Fruit fly (Drosophila melanogaster): ENCODE results near the gene mfrn.

mfrn gene

DNA sequence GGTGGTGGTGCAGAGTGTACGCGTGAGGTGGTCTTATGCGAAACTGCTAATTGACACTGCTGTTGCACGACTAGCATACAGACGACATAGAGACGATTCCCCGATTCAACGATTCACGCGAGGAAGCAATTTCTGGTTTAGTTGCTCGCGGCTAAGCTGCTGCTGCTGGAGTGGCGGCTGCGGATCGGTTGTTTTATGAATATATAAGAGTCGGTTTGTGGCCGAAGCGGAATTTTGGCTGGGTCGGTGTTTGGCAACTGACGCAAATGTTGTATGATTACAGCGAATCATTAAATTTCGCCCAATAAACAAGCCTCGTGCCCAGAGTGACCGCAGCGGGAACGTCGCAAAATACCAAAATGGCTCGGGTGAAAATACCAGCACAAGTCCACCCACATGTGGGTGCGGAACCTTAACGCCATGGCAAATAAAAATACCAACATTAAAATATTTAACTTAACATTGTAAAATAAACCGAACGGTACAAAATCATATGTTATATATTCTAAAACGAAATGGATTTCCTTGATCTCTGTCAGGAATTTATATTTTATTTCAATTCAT, at the start of gene mfrn (continued):
- peak; percentile 46 for TF ChIP-seq CG4617 (GFP tag; optimal IDR thresholded peaks at IDR 0.05; ENCODE audit: borderline replicate concordance)
- TF ChIP-seq MTF-1 (GFP tag; optimal IDR thresholded peaks at IDR 0.05; ENCODE audit: borderline replicate concordance) = no peak
- no peak for TF ChIP-seq Mad (GFP tag; optimal IDR thresholded peaks at IDR 0.05)
- no peak for TF ChIP-seq Lhr (GFP tag; optimal IDR thresholded peaks at IDR 0.05)
- no peak for TF ChIP-seq CG11398 (GFP tag; optimal IDR thresholded peaks at IDR 0.05)
- TF ChIP-seq ATbp (GFP tag; optimal IDR thresholded peaks at IDR 0.05) = no peak
- no peak for TF ChIP-seq CTCF (GFP tag; optimal IDR thresholded peaks at IDR 0.05)
- no peak for TF ChIP-seq CG32772 (GFP tag; IDR thresholded peaks at IDR 0.05)
- no peak for TF ChIP-seq CG14710 (tag; optimal IDR thresholded peaks at IDR 0.05)
- no peak for TF ChIP-seq unpg (GFP tag; optimal IDR thresholded peaks at IDR 0.05)
- peak; percentile 22 for TF ChIP-seq Jarid2 (GFP tag; optimal IDR thresholded peaks at IDR 0.05)
- TF ChIP-seq Awh (GFP tag; IDR thresholded peaks at IDR 0.05) = no peak
- TF ChIP-seq CG13287 (GFP tag; IDR thresholded peaks at IDR 0.05; ENCODE audit: partially characterized antibody) = peak; percentile 26; the same call in 1 of the 2 replicates
- TF ChIP-seq ato (GFP tag; IDR thresholded peaks at IDR 0.05; ENCODE audit: partially characterized antibody) = no peak
- TF ChIP-seq CG8290 (GFP tag; optimal IDR thresholded peaks at IDR 0.05) = no peak
- TF ChIP-seq CG8290 (tag; optimal IDR thresholded peaks at IDR 0.05) = peak in 1 of 2 experiments; percentile 35
- peak; percentile 39; the same call in 1 of the 2 replicates for TF ChIP-seq Bgb (GFP tag; IDR thresholded peaks at IDR 0.05; ENCODE audit: partially characterized antibody)
- no peak for TF ChIP-seq emc (GFP tag; optimal IDR thresholded peaks at IDR 0.05)
- TF ChIP-seq ken (GFP tag; IDR thresholded peaks at IDR 0.05) = no peak
- TF ChIP-seq CG6654 (GFP tag; optimal IDR thresholded peaks at IDR 0.05) = no peak
- TF ChIP-seq inv (GFP tag; IDR thresholded peaks at IDR 0.05; ENCODE audit: partially characterized antibody) = peak; percentile 19; the same call in 1 of the 2 replicates
- no peak for TF ChIP-seq Xrp1 (GFP tag; IDR thresholded peaks at IDR 0.05)
- no peak for TF ChIP-seq CG7271 (tag; optimal IDR thresholded peaks at IDR 0.05)
- TF ChIP-seq exex (tag; optimal IDR thresholded peaks at IDR 0.05) = no peak
- TF ChIP-seq bcd (GFP tag; optimal IDR thresholded peaks at IDR 0.05) = no peak
- no peak for TF ChIP-seq CG1832 (GFP tag; optimal IDR thresholded peaks at IDR 0.05)
- TF ChIP-seq Trl (optimal IDR thresholded peaks at IDR 0.05) = no peak
- no peak for TF ChIP-seq Trl (GFP tag; optimal IDR thresholded peaks at IDR 0.05)
- TF ChIP-seq CG4360 (GFP tag; IDR thresholded peaks at IDR 0.05) = no peak
- no peak for TF ChIP-seq eyg (GFP tag; optimal IDR thresholded peaks at IDR 0.05)
- TF ChIP-seq sob (GFP tag; IDR thresholded peaks at IDR 0.05) = no peak
- TF ChIP-seq ems (GFP tag; optimal IDR thresholded peaks at IDR 0.05) = no peak
- no peak for TF ChIP-seq Camta (GFP tag; optimal IDR thresholded peaks at IDR 0.05)
- no peak for TF ChIP-seq CG16779 (GFP tag; IDR thresholded peaks at IDR 0.05)
- TF ChIP-seq CG2712 (tag; optimal IDR thresholded peaks at IDR 0.05) = no peak
- TF ChIP-seq CG2120 (GFP tag; optimal IDR thresholded peaks at IDR 0.05) = no peak
- no peak for TF ChIP-seq CG3065 (GFP tag; optimal IDR thresholded peaks at IDR 0.05)
- peak; percentile 84 for TF ChIP-seq gfzf (GFP tag; optimal IDR thresholded peaks at IDR 0.05)
- TF ChIP-seq chif (GFP tag; optimal IDR thresholded peaks at IDR 0.05) = no peak
- TF ChIP-seq maf-S (GFP tag; optimal IDR thresholded peaks at IDR 0.05) = no peak
- TF ChIP-seq MESR4 (GFP tag; optimal IDR thresholded peaks at IDR 0.05) = peak; percentile 74
- TF ChIP-seq chinmo (GFP tag; IDR thresholded peaks at IDR 0.05; ENCODE audit: partially characterized antibody) = no peak
- peak; percentile 57 for TF ChIP-seq YL-1 (GFP tag; optimal IDR thresholded peaks at IDR 0.05)
- TF ChIP-seq CG1603 (tag; optimal IDR thresholded peaks at IDR 0.05) = peak; percentile 49
- no peak for TF ChIP-seq CG4404 (GFP tag; IDR thresholded peaks at IDR 0.05)
- TF ChIP-seq pzg (GFP tag; optimal IDR thresholded peaks at IDR 0.05) = peak; percentile 68
- TF ChIP-seq trh (GFP tag; optimal IDR thresholded peaks at IDR 0.05) = no peak
- TF ChIP-seq CG1233 (GFP tag; optimal IDR thresholded peaks at IDR 0.05) = no peak
- TF ChIP-seq CG3995 (GFP tag; optimal IDR thresholded peaks at IDR 0.05) = no peak
- no peak for TF ChIP-seq Antp (GFP tag; optimal IDR thresholded peaks at IDR 0.05)
- no peak for TF ChIP-seq NK7.1 (GFP tag; optimal IDR thresholded peaks at IDR 0.05)
- no peak for TF ChIP-seq z (GFP tag; IDR thresholded peaks at IDR 0.05)

Measured in whole organism, embryonic.